Worm (Caenorhabditis elegans): ENCODE measurements around the gene srh-33.

DNA sequence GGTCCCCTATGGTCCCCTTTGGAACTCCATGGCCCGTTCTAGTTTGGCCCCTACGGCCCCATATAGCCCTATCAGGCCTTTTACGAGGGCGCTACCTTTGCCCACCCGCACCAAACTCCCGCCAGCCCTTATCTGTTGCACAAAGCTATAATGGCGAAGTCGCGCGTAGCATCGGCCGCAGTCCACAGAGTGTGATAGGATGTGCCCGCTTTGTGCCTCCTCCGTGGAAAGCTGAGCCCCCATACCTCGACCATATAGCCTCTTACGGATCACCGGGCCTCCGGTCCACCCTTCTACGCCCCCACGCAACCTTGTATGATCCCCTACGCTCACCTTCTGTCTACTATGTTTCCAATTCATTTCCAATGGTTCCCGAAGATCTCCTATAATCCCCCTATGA lies 3.9 kb upstream of the srh-33 start:
- no peak for TF ChIP-seq dao-5 (tag; optimal IDR thresholded peaks at IDR 0.05)
- TF ChIP-seq him-1 (tag; optimal IDR thresholded peaks at IDR 0.05): no peak

All from whole organism, L4/young adult.